Worm (Caenorhabditis elegans): ENCODE results near the gene luc-7L3.

- TF ChIP-seq ceh-13 (GFP tag; optimal IDR thresholded peaks at IDR 0.05) (no peak), hnd-1 (tag; optimal IDR thresholded peaks at IDR 0.05) (no peak), sea-1 (GFP tag; conservative IDR thresholded peaks at IDR 0.05) (no peak), ets-7 (tag; optimal IDR thresholded peaks at IDR 0.05) (no peak), ama-1 (optimal IDR thresholded peaks at IDR 0.05) (no peak), scrt-1 (GFP tag; IDR thresholded peaks at IDR 0.05) (no peak), ceh-36 (tag; optimal IDR thresholded peaks at IDR 0.05) (no peak), flt-1 (GFP tag; IDR thresholded peaks at IDR 0.05) (no peak), pes-1 (GFP tag; IDR thresholded peaks at IDR 0.05) (no peak), aly-1 (tag; optimal IDR thresholded peaks at IDR 0.05) (no peak), B0310.2 (tag; optimal IDR thresholded peaks at IDR 0.05) (no peak), tbx-11 (GFP tag; IDR thresholded peaks at IDR 0.05) (no peak), tbx-37 (GFP tag; conservative IDR thresholded peaks at IDR 0.05) (no peak)
These were observed 22.0 kb downstream of the luc-7L3 start for ce11 chrII:75831-76230.

All from whole organism, early embryonic.